Comparison of ENCODE assay signal across 5 fruit fly cellular contexts in the genomic region with DNA sequence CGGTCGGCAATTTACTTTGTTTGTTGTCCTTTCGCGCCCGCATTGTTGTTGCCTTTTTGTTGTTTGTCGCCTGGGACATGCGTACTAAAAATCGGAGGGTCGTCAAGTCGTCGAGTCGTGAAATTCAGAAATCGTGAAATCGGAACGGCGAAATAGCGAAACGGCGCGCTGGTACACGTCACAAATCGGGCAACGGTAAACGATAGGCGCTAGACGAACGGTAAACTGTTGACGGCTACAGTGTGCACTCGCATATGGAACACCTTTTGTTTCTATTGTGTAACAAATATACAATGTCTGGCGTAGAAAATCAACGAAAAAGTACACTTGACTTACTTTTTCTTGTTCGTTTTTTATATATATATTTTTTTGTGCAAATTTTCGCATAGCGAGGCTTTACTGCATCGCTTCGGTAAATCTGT.
A peak's percentile ranks its signal among the peaks of the same experiment; 100 is the strongest.
TF ChIP-seq lines count a peak whose summit lies in the region.

No protein-coding gene starts in this region.

- peak; percentile 9 for TF ChIP-seq CTCF in whole organism, embryonic (GFP tag; optimal IDR thresholded peaks at IDR 0.05; lab: Kevin White, UChicago)

TF ChIP-seq in whole organism, adult, 20 proteins besides CTCF, POLR2A, EP300 and RAD21 (continues in another document):
- TF ChIP-seq CG33017 (tag; optimal IDR thresholded peaks at IDR 0.05; lab: Kevin White, UChicago) (peak; percentile 17), Mnt (GFP tag; optimal IDR thresholded peaks at IDR 0.05; lab: Kevin White, UChicago) (no peak), cnc (optimal IDR thresholded peaks at IDR 0.05; lab: Kevin White, UChicago) (no peak), Clk (GFP tag; optimal IDR thresholded peaks at IDR 0.05; lab: Kevin White, UChicago) (no peak), Hr96 (GFP tag; optimal IDR thresholded peaks at IDR 0.05; lab: Kevin White, UChicago) (no peak), CG14711 (tag; optimal IDR thresholded peaks at IDR 0.05; lab: Kevin White, UChicago) (no peak), tj (GFP tag; optimal IDR thresholded peaks at IDR 0.05; lab: Kevin White, UChicago) (no peak), CG7045 (GFP tag; optimal IDR thresholded peaks at IDR 0.05; lab: Kevin White, UChicago) (peak; percentile 42), kay (GFP tag; lab: Kevin White, UChicago; ENCODE audit: borderline replicate concordance) (no peak), Crg-1 (GFP tag; optimal IDR thresholded peaks at IDR 0.05; lab: Kevin White, UChicago) (no peak), cic (GFP tag; optimal IDR thresholded peaks at IDR 0.05; lab: Kevin White, UChicago) (no peak), CG5204 (GFP tag; optimal IDR thresholded peaks at IDR 0.05; lab: Kevin White, UChicago) (peak; percentile 44), bab1 (GFP tag; optimal IDR thresholded peaks at IDR 0.05; lab: Kevin White, UChicago) (no peak), ovo (GFP tag; optimal IDR thresholded peaks at IDR 0.05; lab: Kevin White, UChicago) (no peak), CG7101 (tag; optimal IDR thresholded peaks at IDR 0.05; lab: Kevin White, UChicago) (peak; percentile 46), CG12768 (GFP tag; optimal IDR thresholded peaks at IDR 0.05; lab: Kevin White, UChicago) (peak; percentile 4), CG11617 (GFP tag; optimal IDR thresholded peaks at IDR 0.05; lab: Kevin White, UChicago) (peak; percentile 42), toe (GFP tag; optimal IDR thresholded peaks at IDR 0.05; lab: Kevin White, UChicago) (peak; percentile 27)

TF ChIP-seq in whole organism, embryonic, 481 proteins besides CTCF, POLR2A, EP300 and RAD21 (continues in another document):
- peak; percentile 13 for TF ChIP-seq CG3995 (GFP tag; optimal IDR thresholded peaks at IDR 0.05; lab: Kevin White, UChicago)
- peak; percentile 36 for TF ChIP-seq Myb (GFP tag; optimal IDR thresholded peaks at IDR 0.05; lab: Kevin White, UChicago)
- peak; percentile 56; the same call in 1 of the 3 replicates for TF ChIP-seq CG11093 (GFP tag; IDR thresholded peaks at IDR 0.05; lab: Robert Waterston, UW)
- TF ChIP-seq Eip74EF (GFP tag; optimal IDR thresholded peaks at IDR 0.05; lab: Kevin White, UChicago), result no peak
- TF ChIP-seq schlank (tag; optimal IDR thresholded peaks at IDR 0.05; lab: Kevin White, UChicago), result peak; percentile 52
- peak; percentile 65 to 74 for TF ChIP-seq Pdp1 (GFP tag; optimal IDR thresholded peaks at IDR 0.05; lab: Kevin White, UChicago)
- TF ChIP-seq CG7556 (GFP tag; optimal IDR thresholded peaks at IDR 0.05; lab: Kevin White, UChicago), result peak; percentile 63
- no peak for TF ChIP-seq CG2116 (GFP tag; optimal IDR thresholded peaks at IDR 0.05; lab: Kevin White, UChicago)
- peak; percentile 84 for TF ChIP-seq CG11085 (GFP tag; IDR thresholded peaks at IDR 0.05; lab: Robert Waterston, UW)
- no peak for TF ChIP-seq dan (GFP tag; IDR thresholded peaks at IDR 0.05; lab: Robert Waterston, UW)
- TF ChIP-seq unpg (GFP tag; optimal IDR thresholded peaks at IDR 0.05; lab: Kevin White, UChicago), result peak; percentile 69
- peak; percentile 47 for TF ChIP-seq jumu (GFP tag; optimal IDR thresholded peaks at IDR 0.05; lab: Kevin White, UChicago)
- TF ChIP-seq vnd (GFP tag; IDR thresholded peaks at IDR 0.05; lab: Robert Waterston, UW; ENCODE audit: partially characterized antibody), result no peak
- TF ChIP-seq ftz-f1 (GFP tag; optimal IDR thresholded peaks at IDR 0.05; lab: Kevin White, UChicago), result no peak
- TF ChIP-seq pho (GFP tag; optimal IDR thresholded peaks at IDR 0.05; lab: Kevin White, UChicago), result peak; percentile 56
- TF ChIP-seq CG17328 (GFP tag; IDR thresholded peaks at IDR 0.05; lab: Robert Waterston, UW), result peak; percentile 44; the same call in 1 of the 2 replicates
- peak; percentile 32 for TF ChIP-seq CG10654 (GFP tag; optimal IDR thresholded peaks at IDR 0.05; lab: Kevin White, UChicago)

TF ChIP-seq in whole organism, prepupa, 60 proteins besides CTCF, POLR2A, EP300 and RAD21 (continues in another document):
- TF ChIP-seq spab (GFP tag; optimal IDR thresholded peaks at IDR 0.05; lab: Kevin White, UChicago), result peak; percentile 18
- no peak for TF ChIP-seq CG7368 (GFP tag; optimal IDR thresholded peaks at IDR 0.05; lab: Kevin White, UChicago)
- TF ChIP-seq eg (GFP tag; IDR thresholded peaks at IDR 0.05; lab: Robert Waterston, UW), result peak; percentile 63; the same call in 2 of the 3 replicates
- TF ChIP-seq fkh (GFP tag; optimal IDR thresholded peaks at IDR 0.05; lab: Kevin White, UChicago), result peak; percentile 12
- TF ChIP-seq pdm3 (GFP tag; optimal IDR thresholded peaks at IDR 0.05; lab: Kevin White, UChicago), result peak; percentile 38
- TF ChIP-seq salr (GFP tag; optimal IDR thresholded peaks at IDR 0.05; lab: Kevin White, UChicago), result no peak
- TF ChIP-seq fd59A (GFP tag; optimal IDR thresholded peaks at IDR 0.05; lab: Kevin White, UChicago), result peak; percentile 13
- peak; percentile 22 for TF ChIP-seq Smox (GFP tag; optimal IDR thresholded peaks at IDR 0.05; lab: Kevin White, UChicago)
- peak; percentile 39 for TF ChIP-seq topi (GFP tag; optimal IDR thresholded peaks at IDR 0.05; lab: Kevin White, UChicago)
- peak; percentile 24 for TF ChIP-seq net (GFP tag; optimal IDR thresholded peaks at IDR 0.05; lab: Kevin White, UChicago)
- no peak for TF ChIP-seq CG11762 (GFP tag; optimal IDR thresholded peaks at IDR 0.05; lab: Kevin White, UChicago; ENCODE audit: insufficient read depth)
- TF ChIP-seq achi (GFP tag; optimal IDR thresholded peaks at IDR 0.05; lab: Kevin White, UChicago), result peak; percentile 24
- TF ChIP-seq CG3032 (tag; optimal IDR thresholded peaks at IDR 0.05; lab: Kevin White, UChicago), result peak; percentile 39
- TF ChIP-seq esn (GFP tag; optimal IDR thresholded peaks at IDR 0.05; lab: Kevin White, UChicago), result peak; percentile 38
- peak; percentile 19 for TF ChIP-seq Hr39 (GFP tag; optimal IDR thresholded peaks at IDR 0.05; lab: Kevin White, UChicago)
- TF ChIP-seq Sox102F (GFP tag; optimal IDR thresholded peaks at IDR 0.05; lab: Kevin White, UChicago), result peak; percentile 27
- peak; percentile 3 for TF ChIP-seq dac (GFP tag; optimal IDR thresholded peaks at IDR 0.05; lab: Kevin White, UChicago)

TF ChIP-seq in whole organism, pupa, 21 proteins besides CTCF, POLR2A, EP300 and RAD21 (continues in another document):
- TF ChIP-seq CG8159 (tag; optimal IDR thresholded peaks at IDR 0.05; lab: Kevin White, UChicago), result peak; percentile 45
- TF ChIP-seq EcR (GFP tag; optimal IDR thresholded peaks at IDR 0.05; lab: Kevin White, UChicago), result no peak
- TF ChIP-seq CG8301 (tag; optimal IDR thresholded peaks at IDR 0.05; lab: Kevin White, UChicago), result no peak
- peak; percentile 23 for TF ChIP-seq CG14655 (GFP tag; optimal IDR thresholded peaks at IDR 0.05; lab: Kevin White, UChicago)
- TF ChIP-seq CG15710 (tag; optimal IDR thresholded peaks at IDR 0.05; lab: Kevin White, UChicago), result peak; percentile 47
- TF ChIP-seq Snoo (tag; optimal IDR thresholded peaks at IDR 0.05; lab: Kevin White, UChicago), result no peak
- TF ChIP-seq CG4496 (GFP tag; IDR thresholded peaks at IDR 0.05; lab: Robert Waterston, UW), result peak; percentile 69; the same call in 1 of the 3 replicates
- TF ChIP-seq Pif1B (GFP tag; optimal IDR thresholded peaks at IDR 0.05; lab: Kevin White, UChicago), result no peak
- TF ChIP-seq CG10348 (GFP tag; IDR thresholded peaks at IDR 0.05; lab: Robert Waterston, UW), result no peak
- TF ChIP-seq D1 (tag; optimal IDR thresholded peaks at IDR 0.05; lab: Kevin White, UChicago), result no peak
- TF ChIP-seq rn (GFP tag; IDR thresholded peaks at IDR 0.05; lab: Robert Waterston, UW), result no peak
- peak; percentile 40 for TF ChIP-seq Ets98B (GFP tag; IDR thresholded peaks at IDR 0.05; lab: Robert Waterston, UW)
- peak; percentile 68; the same call in 2 of the 3 replicates for TF ChIP-seq fd96Ca (GFP tag; IDR thresholded peaks at IDR 0.05; lab: Robert Waterston, UW)
- TF ChIP-seq gl (tag; optimal IDR thresholded peaks at IDR 0.05; lab: Kevin White, UChicago), result no peak
- TF ChIP-seq CG12605 (GFP tag; IDR thresholded peaks at IDR 0.05; lab: Robert Waterston, UW), result no peak
- peak; percentile 19 for TF ChIP-seq Pif1A (GFP tag; optimal IDR thresholded peaks at IDR 0.05; lab: Kevin White, UChicago)
- peak; percentile 28 for TF ChIP-seq CG9948 (tag; optimal IDR thresholded peaks at IDR 0.05; lab: Kevin White, UChicago)
- TF ChIP-seq CG17806 (tag; optimal IDR thresholded peaks at IDR 0.05; lab: Kevin White, UChicago), result peak; percentile 38
- TF ChIP-seq CG13204 (GFP tag; optimal IDR thresholded peaks at IDR 0.05; lab: Kevin White, UChicago), result no peak
- TF ChIP-seq CG32121 (GFP tag; IDR thresholded peaks at IDR 0.05; lab: Robert Waterston, UW), result peak; percentile 58; the same call in 1 of the 2 replicates

TF ChIP-seq in whole organism, wandering third instar larva, 38 proteins besides CTCF, POLR2A, EP300 and RAD21 (continues in another document):
- TF ChIP-seq h (GFP tag; optimal IDR thresholded peaks at IDR 0.05; lab: Kevin White, UChicago) (peak; percentile 37), dmrt93B (GFP tag; optimal IDR thresholded peaks at IDR 0.05; lab: Kevin White, UChicago) (peak; percentile 2), lola (GFP tag; optimal IDR thresholded peaks at IDR 0.05; lab: Kevin White, UChicago) (no peak), GATAd (GFP tag; optimal IDR thresholded peaks at IDR 0.05; lab: Kevin White, UChicago) (no peak), psq (GFP tag; optimal IDR thresholded peaks at IDR 0.05; lab: Kevin White, UChicago) (no peak), pan (optimal IDR thresholded peaks at IDR 0.05; lab: Kevin White, UChicago) (no peak), CG32264 (GFP tag; optimal IDR thresholded peaks at IDR 0.05; lab: Kevin White, UChicago) (no peak), N (GFP tag; optimal IDR thresholded peaks at IDR 0.05; lab: Kevin White, UChicago) (no peak), Abd-B (GFP tag; optimal IDR thresholded peaks at IDR 0.05; lab: Kevin White, UChicago) (no peak), brk (GFP tag; optimal IDR thresholded peaks at IDR 0.05; lab: Kevin White, UChicago) (no peak), br (GFP tag; optimal IDR thresholded peaks at IDR 0.05; lab: Kevin White, UChicago) (no peak), Hr78 (GFP tag; optimal IDR thresholded peaks at IDR 0.05; lab: Kevin White, UChicago) (no peak), woc (GFP tag; optimal IDR thresholded peaks at IDR 0.05; lab: Kevin White, UChicago) (no peak), Dfd (GFP tag; optimal IDR thresholded peaks at IDR 0.05; lab: Kevin White, UChicago) (no peak), dl (GFP tag; optimal IDR thresholded peaks at IDR 0.05; lab: Kevin White, UChicago; ENCODE audit: insufficient read depth in 1 of 2, partially characterized antibody in 2 of 2) (no peak), sage (GFP tag; optimal IDR thresholded peaks at IDR 0.05; lab: Kevin White, UChicago) (no peak), Jra (GFP tag; optimal IDR thresholded peaks at IDR 0.05; lab: Kevin White, UChicago) (no peak), dsf (GFP tag; optimal IDR thresholded peaks at IDR 0.05; lab: Kevin White, UChicago; ENCODE audit: borderline replicate concordance) (no peak), HLH106 (tag; optimal IDR thresholded peaks at IDR 0.05; lab: Kevin White, UChicago) (peak; percentile 36), fru (GFP tag; optimal IDR thresholded peaks at IDR 0.05; lab: Kevin White, UChicago) (peak; percentile 50), Dif (GFP tag; optimal IDR thresholded peaks at IDR 0.05; lab: Kevin White, UChicago; ENCODE audit: partially characterized antibody) (no peak), Myc (optimal IDR thresholded peaks at IDR 0.05; lab: Kevin White, UChicago) (no peak)
